Fruit fly (Drosophila melanogaster): ENCODE results near the gene CG6195.

dm6 chr3R:19627792-19628522, 20.3 kb downstream of the CG6195 start:
- TF ChIP-seq CTCF (optimal IDR thresholded peaks at IDR 0.05): no peak
- TF ChIP-seq CG8478 (optimal IDR thresholded peaks at IDR 0.05): no peak

Data from S2 (cell line).